Worm (Caenorhabditis elegans): ENCODE data around the gene T20G5.12.

The T20G5.12 gene

ce11 chrIII:10214540-10214979 lies 13.2 kb downstream of the T20G5.12 start (continued):
- TF ChIP-seq B0261.1 (tag; optimal IDR thresholded peaks at IDR 0.05) (peak; percentile 11), B0019.2 (GFP tag; conservative IDR thresholded peaks at IDR 0.05) (no peak), lin-26 (GFP tag; IDR thresholded peaks at IDR 0.05) (peak; percentile 70), F37B4.10 (GFP tag; IDR thresholded peaks at IDR 0.05) (0 out of 2 replicates have a peak, but pooled peaks have one; percentile 91), lin-54 (GFP tag; optimal IDR thresholded peaks at IDR 0.05) (peak; percentile 73), F39B2.1 (GFP tag; IDR thresholded peaks at IDR 0.05) (no peak), nhr-179 (tag; optimal IDR thresholded peaks at IDR 0.05) (no peak), ztf-26 (tag; optimal IDR thresholded peaks at IDR 0.05) (peak; percentile 68), attf-3 (GFP tag; conservative IDR thresholded peaks at IDR 0.05) (0 out of 2 replicates have a peak, but pooled peaks have one; percentile 9), ztf-6 (GFP tag; IDR thresholded peaks at IDR 0.05) (no peak), nhr-27 (tag; optimal IDR thresholded peaks at IDR 0.05) (no peak), F55B11.4 (tag; optimal IDR thresholded peaks at IDR 0.05; ENCODE audit: borderline replicate concordance, insufficient read depth) (no peak), Y67H2A.10 (GFP tag; conservative IDR thresholded peaks at IDR 0.05) (no peak; the same call in 1 of the 2 replicates), F52B5.7 (tag; optimal IDR thresholded peaks at IDR 0.05) (peak; percentile 81), lir-1 (GFP tag; conservative IDR thresholded peaks at IDR 0.05) (peak; percentile 31; the same call in 1 of the 2 replicates), sea-2 (GFP tag; IDR thresholded peaks at IDR 0.05) (no peak), hlh-12 (tag; optimal IDR thresholded peaks at IDR 0.05) (no peak), F23B12.7 (tag; optimal IDR thresholded peaks at IDR 0.05; ENCODE audit: insufficient read depth) (no peak)

ce11 chrIII:10215882-10216281 lies 14.5 kb downstream of the T20G5.12 start:
- TF ChIP-seq nhr-90 (tag; optimal IDR thresholded peaks at IDR 0.05) (no peak), ztf-22 (GFP tag; optimal IDR thresholded peaks at IDR 0.05) (no peak), nhr-179 (tag; optimal IDR thresholded peaks at IDR 0.05) (no peak), dpff-1 (tag; optimal IDR thresholded peaks at IDR 0.05) (no peak)

- TF ChIP-seq tlf-1 (GFP tag; optimal IDR thresholded peaks at IDR 0.05) (peak; percentile 71), madf-3 (GFP tag; IDR thresholded peaks at IDR 0.05) (no peak), F49E8.2 (tag; optimal IDR thresholded peaks at IDR 0.05; ENCODE audit: insufficient read depth) (peak; percentile 23), cebp-2 (GFP tag; IDR thresholded peaks at IDR 0.05) (no peak), ZK185.1 (tag; optimal IDR thresholded peaks at IDR 0.05; ENCODE audit: poor library complexity, severe bottlenecking) (peak; percentile 63), ets-4 (GFP tag; optimal IDR thresholded peaks at IDR 0.05) (no peak), nhr-90 (tag; optimal IDR thresholded peaks at IDR 0.05) (peak; percentile 63), cebp-1 (GFP tag; IDR thresholded peaks at IDR 0.05) (no peak), cebp-1 (tag; optimal IDR thresholded peaks at IDR 0.05) (peak; percentile 73), K11D2.4 (GFP tag; IDR thresholded peaks at IDR 0.05) (no peak), nfya-2 (GFP tag; IDR thresholded peaks at IDR 0.05) (no peak), ceh-79 (tag; optimal IDR thresholded peaks at IDR 0.05) (peak; percentile 19), T26A5.8 (tag; optimal IDR thresholded peaks at IDR 0.05) (no peak), lin-54 (GFP tag; optimal IDR thresholded peaks at IDR 0.05) (peak; percentile 57), Y95B8A.8 (GFP tag; IDR thresholded peaks at IDR 0.05) (no peak), F57C9.4 (tag; optimal IDR thresholded peaks at IDR 0.05) (no peak), ztf-26 (tag; optimal IDR thresholded peaks at IDR 0.05) (peak; percentile 7), ztf-28 (GFP tag; IDR thresholded peaks at IDR 0.05) (no peak), atf-7 (tag; optimal IDR thresholded peaks at IDR 0.05) (peak; percentile 80), bed-1 (GFP tag; IDR thresholded peaks at IDR 0.05) (no peak), let-607 (tag; optimal IDR thresholded peaks at IDR 0.05) (peak; percentile 63 to 91), madf-10 (tag; optimal IDR thresholded peaks at IDR 0.05) (peak; percentile 61), repo-1 (tag; optimal IDR thresholded peaks at IDR 0.05) (peak; percentile 6), F23B12.7 (tag; optimal IDR thresholded peaks at IDR 0.05; ENCODE audit: insufficient read depth) (peak; percentile 57), snpc-4 (GFP tag; optimal IDR thresholded peaks at IDR 0.05) (peak; percentile 60), snpc-4 (tag; optimal IDR thresholded peaks at IDR 0.05) (peak in 3 of 4 experiments; percentile 57 to 62 (median 61)), die-1 (tag; optimal IDR thresholded peaks at IDR 0.05) (peak; percentile 36), attf-3 (GFP tag; conservative IDR thresholded peaks at IDR 0.05) (no peak), nhr-179 (tag; optimal IDR thresholded peaks at IDR 0.05) (no peak), F52B5.7 (tag; optimal IDR thresholded peaks at IDR 0.05) (no peak)
Measured at ce11 chrIII:10216585-10217278, 15.3 kb downstream of the T20G5.12 start, which contains the start of gene cts-1. TSS of gene cts-1 (minus strand) at chrIII:10216635.
